Worm (Caenorhabditis elegans) whole organism, L1 larva: ENCODE data around the gene trm-1.

ENCODE experiments used
- egl-13 ChIP-seq: sonication (generic microtip); optimal IDR thresholded peaks from 2 replicates; lab custom pipeline; 2016; ENCODE audit warnings: missing genotype, missing genetic modification reagents, missing genetic modification characterization, missing compliant biosample characterization
- jun-1 ChIP-seq: fragments of 150-350 bp; optimal IDR thresholded peaks from 2 replicates; lab custom pipeline; 2014; ENCODE audit warnings: missing biosample characterization, missing genetic modification reagents, missing genetic modification characterization
- mef-2 ChIP-seq: fragments of 150-350 bp; optimal IDR thresholded peaks from 2 replicates; lab custom pipeline; 2014; ENCODE audit warnings: missing biosample characterization, missing genetic modification characterization
- nhr-28 ChIP-seq: fragments of 150-350 bp; optimal IDR thresholded peaks from 2 replicates; lab custom pipeline; 2014; ENCODE audit warnings: missing biosample characterization, missing genetic modification characterization
- pag-3 ChIP-seq: sonication (generic microtip); optimal IDR thresholded peaks from 2 replicates; lab custom pipeline; 2017; ENCODE audit warnings: missing genetic modification characterization, mild to moderate bottlenecking, missing compliant biosample characterization, antibody characterized with exemption, borderline replicate concordance; ENCODE audit not compliant: insufficient read depth
- pqm-1 ChIP-seq: sonication (generic microtip); optimal IDR thresholded peaks from 3 replicates; lab custom pipeline; 2017; ENCODE audit warnings: missing biosample characterization, missing genetic modification characterization

ce11 chrV:14187104-14187503, 1.7 kb upstream of the trm-1 start:
- TF ChIP-seq nhr-28 (tag; lab: Kevin White, UChicago) (no peak), pag-3 (no peak), pqm-1 (no peak), jun-1 (tag; lab: Kevin White, UChicago) (no peak), egl-13 (tag; lab: Kevin White, UChicago) (no peak), mef-2 (tag; lab: Kevin White, UChicago) (no peak)
